Worm (Caenorhabditis elegans): Measurements from ENCODE around the gene Y45G5AM.4.
A peak's percentile ranks its signal among the peaks of the same experiment; 100 is the strongest.

Y45G5AM.4 gene

ce11 chrV:4144205-4144604 lies 18.8 kb upstream of the Y45G5AM.4 start, which contains the start of gene Y45G5AL.1:
Gene Y45G5AL.1 (plus strand): TSS chrV:4144505.
- TF ChIP-seq C38D4.7 (GFP tag; optimal IDR thresholded peaks at IDR 0.05) = no peak
- no peak for TF ChIP-seq pag-3 (tag; optimal IDR thresholded peaks at IDR 0.05; ENCODE audit: borderline replicate concordance)
- no peak for TF ChIP-seq sdc-2 (tag; optimal IDR thresholded peaks at IDR 0.05)
- no peak for TF ChIP-seq rnt-1 (tag; optimal IDR thresholded peaks at IDR 0.05)
- no peak for TF ChIP-seq odd-2 (tag; optimal IDR thresholded peaks at IDR 0.05)

- TF ChIP-seq pag-3 (tag; optimal IDR thresholded peaks at IDR 0.05; ENCODE audit: borderline replicate concordance) (peak; percentile 0), zip-5 (tag; optimal IDR thresholded peaks at IDR 0.05) (no peak), elt-4 (tag; optimal IDR thresholded peaks at IDR 0.05) (peak; percentile 66), rnt-1 (tag; optimal IDR thresholded peaks at IDR 0.05) (no peak)
Observed at ce11 chrV:4151400-4151799, 11.6 kb upstream of the Y45G5AM.4 start.

DNA sequence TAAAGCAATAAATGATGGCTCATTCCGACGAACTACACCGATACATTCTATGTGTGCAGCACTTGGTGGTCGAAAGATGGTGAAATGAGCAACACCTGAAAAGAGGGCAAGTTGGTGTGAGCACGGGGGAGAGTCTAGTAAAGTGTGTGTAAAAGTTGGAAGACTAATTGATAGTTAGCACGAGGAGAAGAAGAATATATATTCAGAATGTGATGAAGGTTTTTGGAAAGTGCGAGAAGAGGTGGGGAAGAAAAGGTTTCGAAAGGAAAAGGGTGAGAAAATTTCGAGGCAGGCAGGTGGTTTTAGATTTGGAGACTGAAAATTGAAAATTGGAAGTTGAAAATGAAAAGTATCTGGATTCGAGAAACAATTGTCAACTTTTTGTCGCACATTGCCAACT lies 10.8 kb upstream of the Y45G5AM.4 start, which contains the start of gene Y45G5AM.6:
Y45G5AM.6 (minus strand) TSS at position 101 of the 400 bp plus-strand sequence.
- TF ChIP-seq ama-1 (optimal IDR thresholded peaks at IDR 0.05) (no peak), hlh-15 (tag; optimal IDR thresholded peaks at IDR 0.05) (no peak), sdc-2 (tag; optimal IDR thresholded peaks at IDR 0.05) (no peak), C38D4.7 (GFP tag; optimal IDR thresholded peaks at IDR 0.05) (no peak), npax-4 (tag; optimal IDR thresholded peaks at IDR 0.05) (no peak), elt-4 (tag; optimal IDR thresholded peaks at IDR 0.05) (no peak), nhr-11 (tag; optimal IDR thresholded peaks at IDR 0.05) (no peak), gmeb-2 (tag; optimal IDR thresholded peaks at IDR 0.05) (no peak), ceh-2 (tag; optimal IDR thresholded peaks at IDR 0.05) (no peak), ceh-19 (GFP tag; optimal IDR thresholded peaks at IDR 0.05) (no peak), pha-2 (tag; optimal IDR thresholded peaks at IDR 0.05) (no peak), ztf-16 (tag; optimal IDR thresholded peaks at IDR 0.05) (no peak), hlh-6 (tag; optimal IDR thresholded peaks at IDR 0.05) (no peak)

DNA sequence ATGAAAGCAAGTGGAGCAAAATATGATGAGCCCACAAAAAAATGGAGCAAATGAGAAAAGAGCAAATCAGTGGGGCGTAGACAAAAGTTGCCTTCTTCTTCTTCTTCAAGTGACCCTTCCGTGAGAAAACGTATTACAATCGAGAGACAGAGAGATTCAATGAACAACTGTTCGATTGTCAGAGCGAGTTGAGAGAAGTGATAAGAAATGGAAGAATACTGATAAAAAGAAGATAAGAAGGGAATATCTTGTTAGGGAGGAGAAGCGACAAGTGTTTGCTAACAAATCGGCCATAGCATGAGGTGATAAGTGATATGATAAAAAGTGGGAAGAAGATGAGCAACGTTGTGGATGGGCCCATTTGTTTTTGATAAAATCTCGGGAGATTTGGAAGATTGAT lies 5.7 kb upstream of the Y45G5AM.4 start:
- TF ChIP-seq nhr-232 (tag; optimal IDR thresholded peaks at IDR 0.05) (no peak), elt-2 (tag; optimal IDR thresholded peaks at IDR 0.05) (peak; percentile 96), unc-55 (GFP tag; optimal IDR thresholded peaks at IDR 0.05) (peak; percentile 69), rnt-1 (tag; optimal IDR thresholded peaks at IDR 0.05) (peak; percentile 47), ceh-18 (tag; optimal IDR thresholded peaks at IDR 0.05) (peak; percentile 50)

- TF ChIP-seq unc-86 (tag; optimal IDR thresholded peaks at IDR 0.05) = no peak
- no peak for TF ChIP-seq zip-5 (tag; optimal IDR thresholded peaks at IDR 0.05)
- no peak for TF ChIP-seq C08G9.2 (tag; optimal IDR thresholded peaks at IDR 0.05)
- no peak for TF ChIP-seq tbx-7 (tag; optimal IDR thresholded peaks at IDR 0.05)
- TF ChIP-seq unc-3 (GFP tag; conservative IDR thresholded peaks at IDR 0.05) = no peak
- TF ChIP-seq unc-3 (tag; optimal IDR thresholded peaks at IDR 0.05) = no peak
- TF ChIP-seq sox-2 (GFP tag; IDR thresholded peaks at IDR 0.05) = no peak
- TF ChIP-seq fax-1 (tag; optimal IDR thresholded peaks at IDR 0.05) = no peak
- no peak for TF ChIP-seq nfya-1 (tag; optimal IDR thresholded peaks at IDR 0.05)
- no peak for TF ChIP-seq ref-2 (tag; optimal IDR thresholded peaks at IDR 0.05)
- no peak for TF ChIP-seq tbx-2 (tag; optimal IDR thresholded peaks at IDR 0.05)
- TF ChIP-seq hlh-30 (tag; optimal IDR thresholded peaks at IDR 0.05; ENCODE audit: insufficient read depth) = no peak
- TF ChIP-seq ahr-1 (tag; optimal IDR thresholded peaks at IDR 0.05) = no peak
- TF ChIP-seq hlh-6 (tag; optimal IDR thresholded peaks at IDR 0.05) = no peak
- no peak for TF ChIP-seq mec-3 (tag; optimal IDR thresholded peaks at IDR 0.05; ENCODE audit: borderline replicate concordance)
Observed at ce11 chrV:4160086-4160485, 2.9 kb upstream of the Y45G5AM.4 start, which contains the start of gene Y45G5AM.5. Gene Y45G5AM.5 (plus strand): TSS chrV:4160386.

All from whole organism, late embryonic.